Fruit fly (Drosophila melanogaster) whole organism, embryonic: ENCODE results near the gene CG33723.
A peak's percentile ranks its signal among the peaks of the same experiment; 100 is the strongest.

ENCODE experiments used
- ATbp ChIP-seq: fragments of 200-800 bp; sonication (Bioruptor generic); optimal IDR thresholded peaks from 2 replicates; lab custom pipeline; 2017; ENCODE audit warnings: missing biosample characterization, mild to moderate bottlenecking, missing genetic modification characterization, missing genetic modification reagents
- Abd-B ChIP-seq: fragments of 200-800 bp; sonication (Bioruptor generic); optimal IDR thresholded peaks from 2 replicates; lab custom pipeline; 2018; ENCODE audit warnings: missing biosample characterization, mild to moderate bottlenecking, missing genetic modification characterization, moderate library complexity
- Bgb ChIP-seq: fragments of 200-800 bp; sonication (Bioruptor generic); IDR thresholded peaks from 2 replicates; pipeline ENCODE4 v1.3.6; 2022; ENCODE audit warnings: missing biosample characterization, missing genetic modification characterization; ENCODE audit not compliant: partially characterized antibody
- CG10267 ChIP-seq: fragments of 200-800 bp; sonication (Bioruptor generic); optimal IDR thresholded peaks from 2 replicates; lab custom pipeline; 2018; ENCODE audit warnings: missing biosample characterization, mild to moderate bottlenecking, missing genetic modification characterization, moderate library complexity
- CG10321 ChIP-seq: fragments of 200-800 bp; sonication (Bioruptor generic); IDR thresholded peaks from 2 replicates; pipeline ENCODE4 v1.3.6; 2022; ENCODE audit warnings: missing biosample characterization, missing genetic modification characterization
- CG12219 ChIP-seq: fragments of 200-800 bp; sonication (Bioruptor generic); optimal IDR thresholded peaks from 3 replicates; lab custom pipeline; 2018; ENCODE audit warnings: missing biosample characterization, mild to moderate bottlenecking, missing genetic modification characterization
- CG13424 ChIP-seq: fragments of 200-800 bp; sonication (Bioruptor generic); optimal IDR thresholded peaks from 2 replicates; lab custom pipeline; 2019; ENCODE audit warnings: missing biosample characterization, mild to moderate bottlenecking, missing genetic modification characterization, moderate library complexity
- CG14441 ChIP-seq: fragments of 200-800 bp; sonication (Bioruptor generic); IDR thresholded peaks from 2 replicates; pipeline ENCODE4 v1.3.6; 2022; ENCODE audit warnings: missing biosample characterization, missing genetic modification characterization
- CG17186 ChIP-seq: fragments of 200-800 bp; sonication (Bioruptor generic); optimal IDR thresholded peaks from 3 replicates; lab custom pipeline; 2017; ENCODE audit warnings: missing biosample characterization, missing genetic modification reagents, missing genetic modification characterization
- CG17829 ChIP-seq: fragments of 200-800 bp; optimal IDR thresholded peaks from 2 replicates; lab custom pipeline; 2019; ENCODE audit warnings: missing biosample characterization, mild to moderate bottlenecking, missing genetic modification characterization, moderate library complexity
- CG1792 ChIP-seq: fragments of 200-800 bp; sonication (Bioruptor generic); optimal IDR thresholded peaks from 2 replicates; lab custom pipeline; 2016; ENCODE audit warnings: missing biosample characterization, missing genetic modification characterization
- CG3065 ChIP-seq: fragments of 200-800 bp; sonication (Bioruptor generic); optimal IDR thresholded peaks from 2 replicates; lab custom pipeline; 2016; ENCODE audit warnings: missing biosample characterization, missing genetic modification characterization
- CG31441 ChIP-seq: fragments of 200-800 bp; sonication (Bioruptor generic); IDR thresholded peaks from 2 replicates; pipeline ENCODE4 v1.3.6; 2022; ENCODE audit warnings: missing biosample characterization, missing genetic modification characterization
- CG32772 ChIP-seq: fragments of 200-800 bp; sonication (Bioruptor generic); IDR thresholded peaks from 2 replicates; pipeline ENCODE4 v1.3.6; 2022; ENCODE audit warnings: missing biosample characterization, missing genetic modification characterization
- CG34422 ChIP-seq: fragments of 200-800 bp; sonication (Bioruptor generic); IDR thresholded peaks from 3 replicates; pipeline ENCODE4 v1.3.6; 2022; ENCODE audit warnings: missing biosample characterization, missing genetic modification characterization
- CG43689 ChIP-seq: fragments of 200-800 bp; sonication (Bioruptor generic); IDR thresholded peaks from 2 replicates; pipeline ENCODE4 v1.3.6; 2022; ENCODE audit warnings: missing biosample characterization, missing genetic modification characterization
- CG4820 ChIP-seq: fragments of 200-800 bp; sonication (Bioruptor generic); optimal IDR thresholded peaks from 3 replicates; lab custom pipeline; 2016; ENCODE audit warnings: missing biosample characterization, missing genetic modification characterization
- CG6272 ChIP-seq: fragments of 200-800 bp; sonication (Bioruptor generic); IDR thresholded peaks from 2 replicates; pipeline ENCODE4 v1.3.6; 2022; ENCODE audit warnings: missing biosample characterization, missing genetic modification characterization
- CG7357 ChIP-seq: fragments of 200-800 bp; sonication (Bioruptor generic); IDR thresholded peaks from 3 replicates; pipeline ENCODE4 v1.3.6; 2022; ENCODE audit warnings: missing biosample characterization, missing genetic modification characterization
- CG7372 ChIP-seq: fragments of 200-800 bp; sonication (Bioruptor generic); IDR thresholded peaks from 2 replicates; pipeline ENCODE4 v1.3.6; 2022; ENCODE audit warnings: missing biosample characterization, missing genetic modification characterization
- CG7556 ChIP-seq: fragments of 200-800 bp; sonication (Bioruptor generic); optimal IDR thresholded peaks from 2 replicates; lab custom pipeline; 2017; ENCODE audit warnings: missing biosample characterization, mild to moderate bottlenecking, missing genetic modification characterization
- CG8944 ChIP-seq: fragments of 200-800 bp; sonication (Bioruptor generic); optimal IDR thresholded peaks from 3 replicates; lab custom pipeline; 2016; ENCODE audit warnings: missing biosample characterization, missing genetic modification characterization
- CG9932 ChIP-seq: fragments of 200-800 bp; sonication (Bioruptor generic); IDR thresholded peaks from 2 replicates; pipeline ENCODE4 v1.3.6; 2022; ENCODE audit warnings: missing biosample characterization, missing genetic modification characterization
- Eip74EF ChIP-seq, 2 experiments: fragments of 200-800 bp in 1 of 2; fragments of >200 bp in 1 of 2; sonication (Bioruptor generic) in 1 of 2; optimal IDR thresholded peaks; 2 replicates each; lab custom pipeline; 2017 to 2019; ENCODE audit warnings: missing biosample characterization in 2 of 2, missing genetic modification characterization in 2 of 2, mild to moderate bottlenecking in 1 of 2, moderate library complexity in 1 of 2
- Fer3 ChIP-seq: fragments of 200-800 bp; sonication (Bioruptor generic); optimal IDR thresholded peaks from 2 replicates; lab custom pipeline; 2018; ENCODE audit warnings: missing biosample characterization, mild to moderate bottlenecking, missing genetic modification characterization, moderate library complexity
- Hand ChIP-seq: fragments of 200-800 bp; sonication (Bioruptor generic); optimal IDR thresholded peaks from 2 replicates; lab custom pipeline; 2017; ENCODE audit warnings: mild to moderate bottlenecking, missing biosample characterization, missing genetic modification reagents, missing genetic modification characterization
- MESR4 ChIP-seq: fragments of 200-800 bp; sonication (Bioruptor generic); optimal IDR thresholded peaks from 2 replicates; lab custom pipeline; 2018; ENCODE audit warnings: missing biosample characterization, mild to moderate bottlenecking, missing genetic modification characterization, moderate library complexity
- NC2β ChIP-seq: fragments of 200-800 bp; sonication (Bioruptor generic); optimal IDR thresholded peaks from 2 replicates; lab custom pipeline; 2016; ENCODE audit warnings: missing biosample characterization, missing genetic modification characterization
- Sin3A ChIP-seq: fragments of >200 bp; optimal IDR thresholded peaks from 2 replicates; lab custom pipeline; 2018
- Taf1 ChIP-seq: fragments of 200-800 bp; sonication (Bioruptor generic); IDR thresholded peaks from 2 replicates; pipeline ENCODE4 v1.3.6; 2022; ENCODE audit warnings: missing biosample characterization, missing genetic modification characterization
- ase ChIP-seq: fragments of 200-800 bp; sonication (Bioruptor generic); IDR thresholded peaks from 3 replicates; pipeline ENCODE4 v1.3.6; 2022; ENCODE audit warnings: missing biosample characterization, missing genetic modification characterization
- caup ChIP-seq: fragments of 200-800 bp; sonication (Bioruptor generic); optimal IDR thresholded peaks from 3 replicates; lab custom pipeline; 2017; ENCODE audit warnings: missing biosample characterization, mild to moderate bottlenecking, missing genetic modification characterization, moderate library complexity; ENCODE audit not compliant: severe bottlenecking
- chinmo ChIP-seq: fragments of 200-800 bp; sonication (Bioruptor generic); IDR thresholded peaks from 4 replicates; pipeline ENCODE4 v1.3.6; 2022; ENCODE audit warnings: missing biosample characterization, missing genetic modification characterization; ENCODE audit not compliant: partially characterized antibody
- crol ChIP-seq: fragments of 200-800 bp; sonication (Bioruptor generic); IDR thresholded peaks from 2 replicates; pipeline ENCODE4 v1.3.6; 2022; ENCODE audit warnings: missing biosample characterization, missing genetic modification characterization
- danr ChIP-seq: fragments of 200-800 bp; sonication (Bioruptor generic); IDR thresholded peaks from 2 replicates; pipeline ENCODE4 v1.3.6; 2022; ENCODE audit warnings: missing biosample characterization, missing genetic modification characterization
- dm ChIP-seq: fragments of 200-800 bp; sonication (Bioruptor generic); optimal IDR thresholded peaks from 3 replicates; lab custom pipeline; 2016; ENCODE audit warnings: missing biosample characterization, missing genetic modification characterization
- emc ChIP-seq: fragments of 200-800 bp; sonication (Bioruptor generic); optimal IDR thresholded peaks from 2 replicates; lab custom pipeline; 2016; ENCODE audit warnings: missing biosample characterization, missing genetic modification characterization
- gro ChIP-seq: fragments of 200-800 bp; sonication (Bioruptor generic); optimal IDR thresholded peaks from 2 replicates; lab custom pipeline; 2016; ENCODE audit warnings: missing biosample characterization, missing genetic modification characterization
- gsb-n ChIP-seq: fragments of 200-800 bp; sonication (Bioruptor generic); optimal IDR thresholded peaks from 3 replicates; lab custom pipeline; 2018; ENCODE audit warnings: missing biosample characterization, mild to moderate bottlenecking, missing genetic modification characterization
- gt ChIP-seq: fragments of 200-800 bp; sonication (Bioruptor generic); IDR thresholded peaks from 2 replicates; pipeline ENCODE4 v1.3.6; 2022; ENCODE audit warnings: missing biosample characterization, missing genetic modification characterization
- hkb ChIP-seq, 2 experiments: fragments of 200-800 bp in 1 of 2; fragments of >200 bp in 1 of 2; sonication (Bioruptor generic) in 1 of 2; IDR thresholded peaks in 1 of 2; optimal IDR thresholded peaks in 1 of 2; 2 replicates each; pipeline versions ENCODE4 v1.3.6 to Lab custom; 2017 to 2022; ENCODE audit warnings: missing biosample characterization in 1 of 2, missing genetic modification characterization in 1 of 2
- lbe ChIP-seq: fragments of 200-800 bp; sonication (Bioruptor generic); optimal IDR thresholded peaks from 2 replicates; lab custom pipeline; 2016; ENCODE audit warnings: missing biosample characterization, mild to moderate bottlenecking, missing genetic modification characterization
- mld ChIP-seq: fragments of 200-800 bp; sonication (Bioruptor generic); IDR thresholded peaks from 3 replicates; pipeline ENCODE4 v1.3.6; 2022; ENCODE audit warnings: missing biosample characterization, missing genetic modification characterization; ENCODE audit not compliant: partially characterized antibody
- nom ChIP-seq: fragments of 200-800 bp; sonication (Bioruptor generic); optimal IDR thresholded peaks from 2 replicates; lab custom pipeline; 2017; ENCODE audit warnings: missing biosample characterization, missing genetic modification characterization, mild to moderate bottlenecking, moderate library complexity, missing genetic modification reagents
- pho ChIP-seq: fragments of 200-800 bp; sonication (Bioruptor generic); optimal IDR thresholded peaks from 2 replicates; lab custom pipeline; 2016; ENCODE audit warnings: missing biosample characterization, missing genetic modification characterization
- pros ChIP-seq: fragments of 200-800 bp; sonication (Bioruptor generic); optimal IDR thresholded peaks from 3 replicates; lab custom pipeline; 2019; ENCODE audit warnings: missing biosample characterization, mild to moderate bottlenecking, missing genetic modification characterization, moderate library complexity
- run ChIP-seq: fragments of 200-800 bp; sonication (Bioruptor generic); optimal IDR thresholded peaks from 3 replicates; lab custom pipeline; 2018; ENCODE audit warnings: missing biosample characterization, mild to moderate bottlenecking, missing genetic modification characterization
- sens ChIP-seq: fragments of 200-800 bp; sonication (Bioruptor generic); peaks from one replicate; lab custom pipeline; 2016; ENCODE audit warnings: missing biosample characterization, missing genetic modification characterization
- wdn ChIP-seq: fragments of 200-800 bp; sonication (Bioruptor generic); IDR thresholded peaks from 2 replicates; pipeline ENCODE4 v1.3.6; 2022; ENCODE audit warnings: missing biosample characterization, missing genetic modification characterization

CG33723 gene

dm6 chr2L:9449257-9449972, 8.9 kb upstream of the CG33723 start (continued):
- TF ChIP-seq CG13424 (tag; lab: Kevin White, UChicago) (peak; percentile 97), CG10267 (peak; percentile 95), pros (GFP tag; lab: Kevin White, UChicago) (peak; percentile 96), CG34422 (GFP tag; lab: Robert Waterston, UW) (peak; percentile 95), CG32772 (GFP tag; lab: Robert Waterston, UW) (peak; percentile 92), Sin3A (lab: Kevin White, UChicago) (no peak), CG10321 (GFP tag; lab: Robert Waterston, UW) (peak; percentile 61; the same call in 1 of the 2 replicates), CG7372 (peak; percentile 96), hkb (optimal IDR thresholded peaks at IDR 0.05; lab: Kevin White, UChicago) (peak; percentile 53), hkb (GFP tag; IDR thresholded peaks at IDR 0.05; lab: Robert Waterston, UW) (peak; percentile 95), CG7556 (peak; percentile 97), Eip74EF (GFP tag; optimal IDR thresholded peaks at IDR 0.05; lab: Kevin White, UChicago) (peak in 1 of 2 experiments; percentile 92), run (tag; lab: Kevin White, UChicago) (peak; percentile 93), CG9932 (GFP tag; lab: Robert Waterston, UW) (peak; percentile 96), MESR4 (GFP tag; lab: Kevin White, UChicago) (peak; percentile 14), gsb-n (tag; lab: Kevin White, UChicago) (peak; percentile 94), CG17186 (GFP tag; lab: Kevin White, UChicago) (peak; percentile 71), lbe (GFP tag; lab: Kevin White, UChicago) (peak; percentile 93), CG8944 (GFP tag; lab: Kevin White, UChicago) (peak; percentile 58), CG14441 (peak; percentile 92), Taf1 (GFP tag; lab: Robert Waterston, UW) (peak; percentile 92), chinmo (GFP tag; lab: Robert Waterston, UW) (peak; percentile 96), danr (GFP tag; lab: Robert Waterston, UW) (peak; percentile 93), Fer3 (tag; lab: Kevin White, UChicago) (peak; percentile 87), CG12219 (GFP tag; lab: Kevin White, UChicago) (peak; percentile 94), sens (GFP tag; lab: Kevin White, UChicago) (peak; percentile 90), Bgb (GFP tag; lab: Robert Waterston, UW) (peak; percentile 63), nom (peak; percentile 93), CG17829 (tag; lab: Kevin White, UChicago) (peak; percentile 98), CG31441 (GFP tag; lab: Robert Waterston, UW) (peak; percentile 88), gro (GFP tag; lab: Kevin White, UChicago) (no peak), emc (GFP tag; lab: Kevin White, UChicago) (peak; percentile 38), CG43689 (GFP tag; lab: Robert Waterston, UW) (peak; percentile 86), CG3065 (GFP tag; lab: Kevin White, UChicago) (peak; percentile 93), ATbp (GFP tag; lab: Kevin White, UChicago) (peak; percentile 93), Hand (GFP tag; lab: Kevin White, UChicago) (peak; percentile 89), NC2β (peak; percentile 74), ase (GFP tag; lab: Robert Waterston, UW) (peak; percentile 91), CG6272 (GFP tag; lab: Robert Waterston, UW) (peak; percentile 94), Abd-B (GFP tag; lab: Kevin White, UChicago) (peak; percentile 97), mld (GFP tag; lab: Robert Waterston, UW) (no peak), gt (peak; percentile 88), CG1792 (GFP tag; lab: Kevin White, UChicago) (peak; percentile 60), CG7357 (GFP tag; lab: Robert Waterston, UW) (peak; percentile 93), caup (peak; percentile 93), CG4820 (GFP tag; lab: Kevin White, UChicago) (peak; percentile 95), pho (GFP tag; lab: Kevin White, UChicago) (peak; percentile 72), crol (GFP tag; lab: Robert Waterston, UW) (peak; percentile 42; the same call in 1 of the 2 replicates), wdn (GFP tag; lab: Robert Waterston, UW) (peak; percentile 92), dm (no peak)
